Worm (Caenorhabditis elegans): Measurements from ENCODE around the gene ufc-1.
A peak's percentile ranks its signal among the peaks of the same experiment; 100 is the strongest.

The ufc-1 gene

DNA sequence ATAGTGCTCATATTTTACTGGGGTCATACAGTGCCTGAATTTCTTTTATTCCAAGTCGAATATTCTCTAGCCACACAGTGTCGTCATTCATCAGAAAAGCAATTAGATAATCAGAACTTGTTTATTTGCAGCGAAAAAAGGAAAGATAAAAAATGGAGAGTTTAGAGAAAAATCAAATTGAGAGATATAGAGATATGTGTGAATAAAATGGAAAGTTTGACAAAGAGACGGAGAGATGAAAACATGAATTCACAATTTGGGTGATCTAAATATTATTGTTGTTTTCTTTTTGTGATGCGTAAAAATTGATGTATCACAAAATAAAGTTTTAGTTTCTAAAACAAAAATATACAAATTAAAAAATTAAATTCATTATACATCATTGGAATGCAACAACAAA is 30.6 kb upstream of the ufc-1 start:
- TF ChIP-seq unc-120 (tag; optimal IDR thresholded peaks at IDR 0.05; ENCODE audit: poor library complexity, severe bottlenecking) (no peak), blmp-1 (tag; optimal IDR thresholded peaks at IDR 0.05) (peak; percentile 69)

DNA sequence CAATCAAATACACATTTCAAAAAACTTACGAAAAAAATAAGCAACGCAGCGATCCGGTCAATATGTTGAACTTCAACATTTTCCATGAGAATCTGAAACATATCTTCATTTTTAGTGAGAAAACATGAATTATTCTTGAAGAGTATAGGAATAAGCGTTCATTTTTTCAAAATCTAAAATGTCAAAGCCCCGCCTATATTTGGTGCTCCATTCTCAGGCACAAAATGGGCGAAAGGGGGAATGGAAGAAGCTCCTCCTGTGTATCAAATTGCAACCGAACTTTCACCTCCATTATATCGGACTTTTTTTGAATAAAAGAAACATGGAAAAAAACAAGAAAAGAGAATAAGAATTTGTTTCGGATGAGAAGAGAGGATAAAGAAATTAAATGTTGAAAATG is 24.7 kb upstream of the ufc-1 start, which contains the start of gene srx-45:
Gene srx-45 (minus strand): TSS at position 101 of the 400 bp plus-strand sequence.
- TF ChIP-seq bed-3 (GFP tag; optimal IDR thresholded peaks at IDR 0.05): no peak
- no peak for TF ChIP-seq sptf-1 (tag; optimal IDR thresholded peaks at IDR 0.05)
- TF ChIP-seq blmp-1 (tag; optimal IDR thresholded peaks at IDR 0.05): no peak
- TF ChIP-seq ces-1 (GFP tag; optimal IDR thresholded peaks at IDR 0.05): no peak

DNA sequence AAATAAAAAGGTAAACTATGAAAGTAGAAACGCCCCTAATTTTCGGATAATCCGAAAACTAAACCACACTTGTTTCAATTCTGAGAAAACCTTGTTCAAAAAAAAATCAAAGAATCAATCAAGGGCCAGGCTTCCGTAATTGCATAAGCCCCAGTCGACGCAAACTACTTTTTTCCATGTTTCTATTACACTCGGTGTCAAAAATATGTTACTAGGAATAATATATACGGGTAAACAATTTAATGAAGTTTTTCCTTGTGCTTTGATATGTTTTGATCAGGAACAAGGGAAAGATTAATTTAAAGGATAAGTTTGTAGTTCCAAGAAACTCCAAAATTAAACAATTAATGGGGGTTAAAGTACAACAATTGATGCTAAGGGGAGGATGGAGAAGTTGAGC is 21.5 kb upstream of the ufc-1 start:
- no peak for TF ChIP-seq bed-3 (GFP tag; optimal IDR thresholded peaks at IDR 0.05)
- TF ChIP-seq elt-1 (tag; optimal IDR thresholded peaks at IDR 0.05; ENCODE audit: borderline replicate concordance, insufficient read depth): no peak
- no peak for TF ChIP-seq ces-1 (GFP tag; optimal IDR thresholded peaks at IDR 0.05)
- TF ChIP-seq nhr-28 (tag; optimal IDR thresholded peaks at IDR 0.05): no peak
- no peak for TF ChIP-seq M03D4.4 (tag; optimal IDR thresholded peaks at IDR 0.05)
- no peak for TF ChIP-seq ceh-39 (tag; optimal IDR thresholded peaks at IDR 0.05)
- TF ChIP-seq lin-13 (tag; optimal IDR thresholded peaks at IDR 0.05): no peak

DNA sequence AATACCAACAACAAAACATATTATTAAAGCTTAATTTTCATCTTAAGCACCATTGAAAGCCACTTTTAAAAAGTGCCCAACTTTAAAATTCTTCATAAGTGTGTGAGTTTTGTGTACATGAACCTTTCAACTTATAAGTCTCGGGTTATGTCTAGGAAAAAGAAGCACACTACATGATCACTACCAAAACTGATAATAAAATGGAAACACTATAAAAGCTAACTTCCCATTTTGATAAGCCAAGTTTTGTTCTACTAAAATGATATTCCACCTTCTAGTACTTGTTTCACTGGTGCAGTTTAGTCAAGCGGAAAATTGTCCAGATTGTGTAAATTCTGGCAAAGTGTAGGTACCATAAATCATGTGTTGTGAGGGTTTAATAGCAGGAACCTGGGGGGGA is 16.8 kb upstream of the ufc-1 start, which contains the start of gene C40H1.8:
Gene C40H1.8 (plus strand): TSS at position 242 of the 400 bp plus-strand sequence.
- TF ChIP-seq unc-39 (tag; optimal IDR thresholded peaks at IDR 0.05) (no peak), ztf-11 (tag; optimal IDR thresholded peaks at IDR 0.05) (no peak), mls-2 (tag; optimal IDR thresholded peaks at IDR 0.05) (no peak), blmp-1 (tag; optimal IDR thresholded peaks at IDR 0.05) (no peak), unc-62 (GFP tag; optimal IDR thresholded peaks at IDR 0.05) (no peak), ceh-83 (GFP tag; optimal IDR thresholded peaks at IDR 0.05) (no peak), nhr-237 (tag; optimal IDR thresholded peaks at IDR 0.05) (no peak), unc-120 (tag; optimal IDR thresholded peaks at IDR 0.05; ENCODE audit: poor library complexity, severe bottlenecking) (no peak), nhr-76 (tag; optimal IDR thresholded peaks at IDR 0.05) (no peak), drap-1 (GFP tag; optimal IDR thresholded peaks at IDR 0.05) (no peak), pha-4 (tag; optimal IDR thresholded peaks at IDR 0.05) (no peak), ces-1 (GFP tag; optimal IDR thresholded peaks at IDR 0.05) (no peak), bed-3 (GFP tag; optimal IDR thresholded peaks at IDR 0.05) (no peak), lin-13 (tag; optimal IDR thresholded peaks at IDR 0.05) (no peak), elt-1 (tag; optimal IDR thresholded peaks at IDR 0.05; ENCODE audit: borderline replicate concordance, insufficient read depth) (no peak), mab-5 (tag; optimal IDR thresholded peaks at IDR 0.05) (no peak), ceh-39 (tag; optimal IDR thresholded peaks at IDR 0.05) (no peak)

DNA sequence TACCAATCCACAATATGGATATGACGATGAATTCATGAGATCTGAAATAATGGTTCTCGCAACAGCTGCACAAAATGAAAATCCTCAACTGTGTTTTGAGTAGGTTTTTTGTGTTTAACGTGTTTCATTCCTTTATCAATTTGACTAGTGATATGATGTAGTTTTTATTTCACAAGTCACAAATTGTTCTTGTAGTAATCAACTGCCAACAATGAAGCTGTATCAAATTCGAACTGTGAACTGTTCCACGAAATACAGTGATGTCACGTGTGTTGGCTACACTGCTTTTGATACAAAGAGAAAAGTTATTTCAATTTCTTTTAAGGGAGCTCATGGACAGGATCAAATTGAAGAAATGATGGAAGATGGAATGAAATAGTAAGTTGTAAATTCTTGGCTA is 16.1 kb upstream of the ufc-1 start:
- TF ChIP-seq snpc-4 (tag; optimal IDR thresholded peaks at IDR 0.05) (no peak), flh-1 (GFP tag; optimal IDR thresholded peaks at IDR 0.05) (no peak), nhr-12 (tag; optimal IDR thresholded peaks at IDR 0.05) (no peak), ceh-39 (tag; optimal IDR thresholded peaks at IDR 0.05) (no peak), elt-1 (tag; optimal IDR thresholded peaks at IDR 0.05; ENCODE audit: borderline replicate concordance, insufficient read depth) (no peak), blmp-1 (tag; optimal IDR thresholded peaks at IDR 0.05) (no peak), ceh-43 (GFP tag; optimal IDR thresholded peaks at IDR 0.05) (no peak), zip-8 (tag; optimal IDR thresholded peaks at IDR 0.05) (no peak), nhr-237 (tag; optimal IDR thresholded peaks at IDR 0.05) (no peak), unc-62 (GFP tag; optimal IDR thresholded peaks at IDR 0.05) (no peak), ham-2 (GFP tag; optimal IDR thresholded peaks at IDR 0.05) (no peak), cnd-1 (tag; optimal IDR thresholded peaks at IDR 0.05) (no peak), lin-13 (tag; optimal IDR thresholded peaks at IDR 0.05) (no peak), unc-120 (tag; optimal IDR thresholded peaks at IDR 0.05; ENCODE audit: poor library complexity, severe bottlenecking) (no peak), ces-1 (GFP tag; optimal IDR thresholded peaks at IDR 0.05) (no peak)

DNA sequence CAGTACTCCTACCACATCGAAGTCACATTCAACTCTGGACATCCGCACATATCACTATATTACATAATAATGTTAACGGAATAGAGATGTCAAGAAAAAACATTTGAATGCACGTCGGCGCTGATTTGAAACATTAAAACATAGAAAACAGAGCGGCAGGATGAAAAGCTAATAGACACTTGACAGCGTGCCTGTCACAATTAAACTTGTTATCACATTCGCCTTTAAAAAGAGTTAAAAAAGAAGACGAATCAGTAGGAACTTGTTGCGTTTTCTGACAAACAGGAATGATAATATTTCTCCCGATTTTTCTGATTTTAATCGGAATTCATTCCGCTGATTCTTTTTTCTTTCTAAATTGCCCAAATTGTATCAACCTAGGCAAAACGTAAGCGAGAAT is 13.7 kb upstream of the ufc-1 start:
- no peak for TF ChIP-seq tbx-8 (GFP tag; optimal IDR thresholded peaks at IDR 0.05)

DNA sequence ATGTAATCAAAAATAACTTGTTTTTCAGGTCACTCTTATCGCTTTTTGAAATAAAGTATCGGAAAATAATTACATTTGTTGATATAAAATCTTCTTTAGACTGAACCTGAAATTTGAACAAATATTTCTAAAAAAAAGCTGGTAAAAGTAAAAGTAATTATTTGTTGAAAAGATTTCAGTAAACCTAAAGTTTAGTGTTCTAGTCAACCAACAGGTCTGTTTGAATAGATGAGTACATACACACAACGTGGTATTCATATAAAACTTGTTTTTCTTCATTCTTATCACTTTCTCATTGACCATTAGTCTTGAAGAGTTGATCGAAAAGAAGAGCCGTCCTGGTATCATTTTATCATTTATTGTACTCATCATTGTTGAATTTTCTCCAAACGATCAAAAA is 11.7 kb upstream of the ufc-1 start, which contains the start of gene C40H1.9:
Gene C40H1.9 (plus strand): TSS at position 301 of the 400 bp plus-strand sequence.
- TF ChIP-seq nhr-28 (tag; optimal IDR thresholded peaks at IDR 0.05) (no peak), M03D4.4 (tag; optimal IDR thresholded peaks at IDR 0.05) (no peak), ceh-39 (tag; optimal IDR thresholded peaks at IDR 0.05) (no peak), lin-13 (tag; optimal IDR thresholded peaks at IDR 0.05) (no peak), mab-5 (tag; optimal IDR thresholded peaks at IDR 0.05) (no peak), hlh-1 (tag; optimal IDR thresholded peaks at IDR 0.05) (no peak), elt-3 (tag; optimal IDR thresholded peaks at IDR 0.05) (no peak), lsy-2 (tag; optimal IDR thresholded peaks at IDR 0.05) (no peak), nhr-2 (tag; optimal IDR thresholded peaks at IDR 0.05) (no peak), ham-2 (GFP tag; optimal IDR thresholded peaks at IDR 0.05) (no peak), pha-4 (tag; optimal IDR thresholded peaks at IDR 0.05) (no peak), nhr-237 (tag; optimal IDR thresholded peaks at IDR 0.05) (no peak), sptf-1 (tag; optimal IDR thresholded peaks at IDR 0.05) (no peak)

Measured in whole organism, mixed stage, embryonic.